Fruit fly (Drosophila melanogaster) whole organism, pupa: ENCODE measurements around the gene ATP6AP2.
A peak's percentile ranks its signal among the peaks of the same experiment; 100 is the strongest.

Source experiments
- CG10348 ChIP-seq: fragments of 200-800 bp; sonication (Bioruptor generic); IDR thresholded peaks from 2 replicates; pipeline ENCODE4 v1.3.6; 2022; ENCODE audit warnings: missing biosample characterization, missing genetic modification characterization
- CG12605 ChIP-seq: fragments of 200-800 bp; sonication (Bioruptor generic); IDR thresholded peaks from 2 replicates; pipeline ENCODE4 v1.3.6; 2022; ENCODE audit warnings: missing biosample characterization, missing genetic modification characterization
- CG13204 ChIP-seq: fragments of 200-800 bp; sonication (Bioruptor generic); optimal IDR thresholded peaks from 2 replicates; lab custom pipeline; 2018; ENCODE audit warnings: missing biosample characterization, mild to moderate bottlenecking, missing genetic modification characterization, moderate library complexity
- CG14655 ChIP-seq: fragments of 200-800 bp; sonication (Bioruptor generic); optimal IDR thresholded peaks from 3 replicates; lab custom pipeline; 2017; ENCODE audit warnings: mild to moderate bottlenecking, missing biosample characterization, missing genetic modification reagents, missing genetic modification characterization
- CG15710 ChIP-seq: fragments of 200-800 bp; sonication (Bioruptor generic); optimal IDR thresholded peaks from 2 replicates; lab custom pipeline; 2018; ENCODE audit warnings: missing biosample characterization, mild to moderate bottlenecking, missing genetic modification characterization, moderate library complexity
- CG17806 ChIP-seq: fragments of 200-800 bp; sonication (Bioruptor generic); optimal IDR thresholded peaks from 2 replicates; lab custom pipeline; 2018; ENCODE audit warnings: missing biosample characterization, mild to moderate bottlenecking, missing genetic modification characterization, moderate library complexity
- CG32121 ChIP-seq: fragments of 200-800 bp; sonication (Bioruptor generic); IDR thresholded peaks from 2 replicates; pipeline ENCODE4 v1.3.6; 2022; ENCODE audit warnings: missing biosample characterization, missing genetic modification characterization
- CG34367 ChIP-seq: fragments of 200-800 bp; sonication (Bioruptor generic); optimal IDR thresholded peaks from 2 replicates; lab custom pipeline; 2018; ENCODE audit warnings: missing biosample characterization, mild to moderate bottlenecking, missing genetic modification characterization
- CG4496 ChIP-seq: fragments of 200-800 bp; sonication (Bioruptor generic); IDR thresholded peaks from 3 replicates; pipeline ENCODE4 v1.3.6; 2022; ENCODE audit warnings: missing biosample characterization, missing genetic modification characterization
- CG8159 ChIP-seq: fragments of 200-800 bp; sonication (Bioruptor generic); optimal IDR thresholded peaks from 3 replicates; lab custom pipeline; 2018; ENCODE audit warnings: missing biosample characterization, mild to moderate bottlenecking, missing genetic modification characterization, moderate library complexity
- CG8301 ChIP-seq: fragments of 200-800 bp; sonication (Bioruptor generic); optimal IDR thresholded peaks from 2 replicates; lab custom pipeline; 2018; ENCODE audit warnings: missing biosample characterization, mild to moderate bottlenecking, missing genetic modification characterization
- CG9948 ChIP-seq: fragments of 200-800 bp; sonication (Bioruptor generic); optimal IDR thresholded peaks from 2 replicates; lab custom pipeline; 2018; ENCODE audit warnings: missing biosample characterization, mild to moderate bottlenecking, missing genetic modification characterization, moderate library complexity
- D1 ChIP-seq: fragments of 200-800 bp; sonication (Bioruptor generic); optimal IDR thresholded peaks from 2 replicates; lab custom pipeline; 2018; ENCODE audit warnings: missing biosample characterization, mild to moderate bottlenecking, missing genetic modification characterization, moderate library complexity
- EcR ChIP-seq: fragments of 200-800 bp; sonication (Bioruptor generic); optimal IDR thresholded peaks from 3 replicates; lab custom pipeline; 2019; ENCODE audit warnings: missing biosample characterization, missing genetic modification characterization, mild to moderate bottlenecking, moderate library complexity, missing genetic modification reagents
- Ets98B ChIP-seq: fragments of 200-800 bp; sonication (Bioruptor generic); IDR thresholded peaks from 2 replicates; pipeline ENCODE4 v1.3.6; 2022; ENCODE audit warnings: missing biosample characterization, missing genetic modification characterization
- Pif1A ChIP-seq: fragments of 200-800 bp; sonication (Bioruptor generic); optimal IDR thresholded peaks from 3 replicates; lab custom pipeline; 2016; ENCODE audit warnings: missing biosample characterization, missing genetic modification characterization
- Pif1B ChIP-seq: fragments of 200-800 bp; sonication (Bioruptor generic); optimal IDR thresholded peaks from 3 replicates; lab custom pipeline; 2016; ENCODE audit warnings: missing biosample characterization, missing genetic modification characterization
- Snoo ChIP-seq: fragments of 200-800 bp; sonication (Bioruptor generic); optimal IDR thresholded peaks from 3 replicates; lab custom pipeline; 2017; ENCODE audit warnings: missing biosample characterization, mild to moderate bottlenecking, missing genetic modification characterization, inconsistent platforms
- fd96Ca ChIP-seq: fragments of 200-800 bp; sonication (Bioruptor generic); IDR thresholded peaks from 3 replicates; pipeline ENCODE4 v1.3.6; 2022; ENCODE audit warnings: missing biosample characterization, missing genetic modification characterization
- gl ChIP-seq: fragments of 200-800 bp; sonication (Bioruptor generic); optimal IDR thresholded peaks from 2 replicates; lab custom pipeline; 2018; ENCODE audit warnings: missing biosample characterization, mild to moderate bottlenecking, missing genetic modification characterization
- rn ChIP-seq: fragments of 200-800 bp; sonication (Bioruptor generic); IDR thresholded peaks from 2 replicates; pipeline ENCODE4 v1.3.6; 2022; ENCODE audit warnings: missing biosample characterization, missing genetic modification characterization

The ATP6AP2 gene

DNA sequence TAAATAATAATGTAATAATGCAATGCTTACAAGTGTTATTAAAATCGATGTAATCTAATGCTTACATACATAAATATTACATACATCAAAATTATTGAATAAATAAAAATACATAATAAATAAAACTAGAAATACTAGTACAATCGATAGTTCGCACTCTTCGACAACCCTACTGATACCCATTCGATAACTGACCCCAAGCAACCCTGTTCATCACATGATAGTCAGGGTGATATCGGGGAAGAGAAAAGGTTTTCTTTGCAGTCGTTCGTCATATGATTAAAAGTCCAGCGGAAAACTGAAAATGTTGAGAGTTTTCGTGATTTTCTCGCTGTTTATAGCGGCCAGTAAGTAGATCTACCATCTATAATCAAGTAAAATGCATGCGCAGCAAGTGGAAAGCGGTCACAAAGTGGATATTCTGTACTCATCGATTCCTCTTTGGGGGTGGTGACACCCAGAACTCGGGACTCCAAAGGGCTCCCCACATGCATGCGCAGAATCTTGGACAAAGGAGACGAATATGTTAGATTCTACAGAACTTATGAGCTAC is at the start of gene ATP6AP2:
ATP6AP2 (plus strand) TSS at position 218 of the 553 bp plus-strand sequence.
- TF ChIP-seq Ets98B (GFP tag; lab: Robert Waterston, UW) = peak; percentile 60; the same call in 1 of the 2 replicates
- peak; percentile 12 for TF ChIP-seq Snoo
- no peak for TF ChIP-seq CG12605
- no peak for TF ChIP-seq D1
- peak; percentile 37 for TF ChIP-seq CG17806 (tag; lab: Kevin White, UChicago)
- TF ChIP-seq gl (tag; lab: Kevin White, UChicago) = no peak
- no peak for TF ChIP-seq Pif1B (GFP tag; lab: Kevin White, UChicago)
- no peak for TF ChIP-seq CG14655 (GFP tag; lab: Kevin White, UChicago)
- TF ChIP-seq CG8301 (tag; lab: Kevin White, UChicago) = no peak
- TF ChIP-seq CG13204 (GFP tag; lab: Kevin White, UChicago) = no peak
- no peak for TF ChIP-seq CG15710 (tag; lab: Kevin White, UChicago)
- no peak for TF ChIP-seq CG32121 (GFP tag; lab: Robert Waterston, UW)
- TF ChIP-seq CG9948 = no peak
- no peak for TF ChIP-seq CG8159 (tag; lab: Kevin White, UChicago)
- peak; percentile 49; the same call in 1 of the 3 replicates for TF ChIP-seq CG4496 (GFP tag; lab: Robert Waterston, UW)
- TF ChIP-seq, all 21 proteins: peak for 4

DNA sequence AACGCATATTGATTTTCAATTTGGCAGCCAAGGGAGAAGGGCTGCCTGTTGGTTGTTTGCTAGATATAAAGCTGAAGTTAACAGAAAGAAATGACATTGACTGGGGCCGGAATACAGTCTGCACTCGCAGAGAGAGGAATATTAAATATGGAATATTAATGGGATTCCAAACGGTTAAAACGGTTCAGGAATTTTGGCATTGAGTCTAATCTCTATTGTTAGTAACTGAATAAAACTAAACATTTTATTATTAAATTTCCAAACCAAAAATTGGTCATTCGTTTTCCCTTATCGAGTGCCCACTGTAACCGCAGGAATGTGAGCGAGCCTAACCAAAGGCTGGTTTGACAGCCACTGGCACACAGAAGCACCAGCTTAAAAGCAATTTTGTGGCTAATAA is 47.4 kb upstream of the ATP6AP2 start:
- TF ChIP-seq CG17806 (tag; lab: Kevin White, UChicago) (peak; percentile 20), CG4496 (GFP tag; lab: Robert Waterston, UW) (peak; percentile 42; the same call in 1 of the 3 replicates), CG12605 (no peak), CG9948 (peak; percentile 30), CG10348 (GFP tag; lab: Robert Waterston, UW) (no peak), CG14655 (GFP tag; lab: Kevin White, UChicago) (peak; percentile 51), fd96Ca (no peak), Pif1B (GFP tag; lab: Kevin White, UChicago) (no peak), CG15710 (tag; lab: Kevin White, UChicago) (peak; percentile 36), CG8159 (tag; lab: Kevin White, UChicago) (peak; percentile 49), Snoo (peak; percentile 2), EcR (GFP tag; lab: Kevin White, UChicago) (no peak), CG8301 (tag; lab: Kevin White, UChicago) (peak; percentile 30), CG34367 (peak; percentile 21), gl (tag; lab: Kevin White, UChicago) (no peak)

DNA sequence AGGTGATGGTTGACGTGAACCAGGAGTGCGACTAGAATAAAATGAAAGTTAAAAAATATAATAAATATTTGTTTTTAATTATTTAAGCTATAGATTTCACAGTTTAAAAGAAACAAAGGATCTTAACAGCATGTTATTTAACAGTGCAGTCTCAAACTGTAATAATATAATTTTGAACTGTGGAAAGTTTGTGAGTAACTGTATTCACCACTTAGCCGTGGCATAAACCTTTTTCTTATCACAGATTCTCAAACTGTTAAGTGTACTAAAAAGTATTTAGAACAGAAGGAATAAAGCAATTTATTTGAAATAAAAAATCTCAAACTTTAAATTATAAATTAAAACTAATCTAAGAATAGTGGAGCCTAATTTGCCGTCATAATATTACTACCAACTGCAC is 46.2 kb upstream of the ATP6AP2 start:
- TF ChIP-seq EcR (GFP tag; lab: Kevin White, UChicago) = no peak
- TF ChIP-seq D1 = peak; percentile 74

DNA sequence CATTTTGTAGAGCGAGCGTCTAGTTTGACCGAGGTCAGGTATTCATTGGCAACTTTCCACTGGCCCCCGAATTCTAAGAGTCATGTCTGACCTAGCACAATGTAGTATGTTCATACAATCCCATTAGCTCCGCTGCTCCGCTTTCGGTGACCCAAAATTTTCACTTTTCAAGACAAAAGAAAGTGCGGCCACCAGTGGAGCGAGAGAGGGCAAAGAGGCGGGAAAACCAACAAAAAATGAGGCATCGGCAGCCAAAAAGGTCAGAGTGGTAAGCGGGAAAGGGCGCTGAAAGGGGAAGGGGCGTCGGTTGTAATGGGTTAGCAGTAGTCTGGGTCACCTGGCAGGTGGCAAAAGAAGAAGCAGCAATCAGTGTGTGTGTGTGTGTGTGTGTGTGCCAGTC is 44.9 kb upstream of the ATP6AP2 start:
- TF ChIP-seq CG15710 (tag; lab: Kevin White, UChicago) (no peak), EcR (GFP tag; lab: Kevin White, UChicago) (no peak), CG34367 (no peak), CG13204 (GFP tag; lab: Kevin White, UChicago) (no peak), CG9948 (no peak), CG8301 (tag; lab: Kevin White, UChicago) (no peak), Snoo (no peak), CG4496 (GFP tag; lab: Robert Waterston, UW) (no peak), CG14655 (GFP tag; lab: Kevin White, UChicago) (no peak), CG10348 (GFP tag; lab: Robert Waterston, UW) (no peak), D1 (no peak), fd96Ca (no peak), CG32121 (GFP tag; lab: Robert Waterston, UW) (no peak), CG12605 (no peak), Pif1A (GFP tag; lab: Kevin White, UChicago) (no peak)
- TF ChIP-seq, all 21 proteins: peak for 0

DNA sequence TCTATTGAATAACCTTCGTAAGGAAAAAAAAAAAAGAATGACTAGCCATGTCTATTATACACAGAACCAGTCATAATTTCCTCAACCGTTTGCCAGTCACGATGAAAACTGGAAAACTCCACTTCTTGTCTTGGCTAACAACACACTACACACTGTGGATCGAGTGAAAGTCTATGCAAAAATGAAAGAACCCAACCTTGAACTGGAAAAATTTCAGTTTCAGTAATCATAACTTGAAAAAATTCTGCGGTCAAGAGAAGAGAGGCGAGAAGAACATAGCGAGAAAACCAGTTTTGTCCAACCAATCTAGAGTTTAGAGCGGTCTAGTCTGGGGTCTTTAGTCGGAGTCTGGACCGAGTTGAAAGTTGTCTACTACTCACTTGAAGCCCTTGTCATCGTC is 42.8 kb upstream of the ATP6AP2 start:
- peak; percentile 31 for TF ChIP-seq CG8301 (tag; lab: Kevin White, UChicago)
- no peak for TF ChIP-seq CG17806 (tag; lab: Kevin White, UChicago)
- TF ChIP-seq CG14655 (GFP tag; lab: Kevin White, UChicago) = peak; percentile 19
- TF ChIP-seq CG10348 (GFP tag; lab: Robert Waterston, UW) = no peak
- TF ChIP-seq Pif1A (GFP tag; lab: Kevin White, UChicago) = no peak
- no peak for TF ChIP-seq fd96Ca
- TF ChIP-seq EcR (GFP tag; lab: Kevin White, UChicago) = peak; percentile 47
- no peak for TF ChIP-seq CG13204 (GFP tag; lab: Kevin White, UChicago)
- TF ChIP-seq D1 = no peak
- TF ChIP-seq, all 21 proteins: peak for 3

DNA sequence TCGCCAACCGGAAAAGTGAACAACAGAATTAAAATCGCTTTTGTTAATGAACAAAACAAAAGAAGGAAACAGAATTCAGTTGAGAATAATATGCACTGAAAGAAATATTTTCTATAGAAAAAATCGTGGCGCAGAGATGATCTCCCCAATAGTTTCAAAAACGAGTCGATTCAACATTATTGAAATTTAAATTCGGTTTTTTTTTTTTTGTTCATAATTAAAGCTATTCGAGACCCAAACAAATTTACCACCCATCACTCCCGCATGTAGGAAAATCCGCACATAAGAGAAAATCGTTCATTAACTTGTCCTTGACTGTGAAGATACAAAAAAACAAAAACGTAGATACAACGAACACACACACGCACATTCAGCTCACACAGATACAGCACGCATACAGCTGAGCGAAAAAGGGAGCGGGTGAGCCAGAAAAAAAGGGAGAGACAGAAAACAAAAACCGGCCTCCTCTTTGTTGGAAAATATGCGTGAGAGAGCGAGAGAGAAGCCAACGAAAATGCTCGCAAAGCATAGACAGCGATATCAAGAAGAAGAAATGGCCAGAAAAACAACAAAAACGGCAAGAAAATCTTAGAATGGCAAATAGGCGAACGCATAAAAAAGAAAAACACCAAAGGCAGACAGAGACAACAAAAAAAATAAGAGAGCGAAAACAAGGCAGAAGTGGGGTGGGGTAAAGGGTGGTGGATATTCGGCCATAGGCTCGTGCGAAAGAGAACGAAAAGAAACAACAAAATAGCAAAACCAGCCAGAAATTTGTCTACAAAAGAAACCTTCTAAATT is 40.2 kb upstream of the ATP6AP2 start:
- TF ChIP-seq Pif1B (GFP tag; lab: Kevin White, UChicago) (peak; percentile 78), fd96Ca (peak; percentile 78; the same call in 2 of the 3 replicates), Pif1A (GFP tag; lab: Kevin White, UChicago) (peak; percentile 67), CG17806 (tag; lab: Kevin White, UChicago) (peak; percentile 49), CG10348 (GFP tag; lab: Robert Waterston, UW) (no peak), D1 (peak; percentile 42), rn (peak; percentile 54; the same call in 1 of the 2 replicates), CG8301 (tag; lab: Kevin White, UChicago) (peak; percentile 77), CG15710 (tag; lab: Kevin White, UChicago) (peak; percentile 54), CG34367 (peak; percentile 47), CG9948 (peak; percentile 23), CG12605 (peak; percentile 93), gl (tag; lab: Kevin White, UChicago) (peak; percentile 71), CG13204 (GFP tag; lab: Kevin White, UChicago) (peak; percentile 70), CG14655 (GFP tag; lab: Kevin White, UChicago) (peak; percentile 91), CG8159 (tag; lab: Kevin White, UChicago) (peak; percentile 67), Snoo (peak; percentile 61), CG4496 (GFP tag; lab: Robert Waterston, UW) (peak; percentile 88), EcR (GFP tag; lab: Kevin White, UChicago) (peak; percentile 85), Ets98B (GFP tag; lab: Robert Waterston, UW) (peak; percentile 76), CG32121 (GFP tag; lab: Robert Waterston, UW) (peak; percentile 82)
